Worm (Caenorhabditis elegans): Measurements from ENCODE around the gene oac-56.
"Not testable (repeated sequence)": the region's sequence is repeated elsewhere in the genome, so short reads cannot be mapped to it uniquely, and the experiment has no call there.

oac-56 gene

ce11 chrIV:14385140-14385539 is 34.6 kb upstream of the oac-56 start:
- TF ChIP-seq ref-1 (GFP tag; conservative IDR thresholded peaks at IDR 0.05), result no peak
- TF ChIP-seq med-1 (GFP tag; optimal IDR thresholded peaks at IDR 0.05; ENCODE audit: insufficient read depth), result no peak
- no peak for TF ChIP-seq flt-1 (GFP tag; IDR thresholded peaks at IDR 0.05)
- no peak for TF ChIP-seq ztf-29 (GFP tag; IDR thresholded peaks at IDR 0.05)
- TF ChIP-seq cog-1 (tag; optimal IDR thresholded peaks at IDR 0.05), result no peak

ce11 chrIV:14384194-14384593 is 33.6 kb upstream of the oac-56 start:
- no peak for TF ChIP-seq T22C8.4 (GFP tag; IDR thresholded peaks at IDR 0.05)

ce11 chrIV:14383474-14383873 is 32.9 kb upstream of the oac-56 start, which contains the start of gene paqr-3:
Gene paqr-3 (minus strand): TSS chrIV:14383683.
- TF ChIP-seq ztf-23 (GFP tag; IDR thresholded peaks at IDR 0.05), result no peak
- no peak for TF ChIP-seq ztf-29 (GFP tag; IDR thresholded peaks at IDR 0.05)
- TF ChIP-seq tab-1 (GFP tag; IDR thresholded peaks at IDR 0.05), result no peak
- no peak for TF ChIP-seq med-1 (GFP tag; optimal IDR thresholded peaks at IDR 0.05; ENCODE audit: insufficient read depth)
- TF ChIP-seq klf-2 (GFP tag; conservative IDR thresholded peaks at IDR 0.05), result no peak
- TF ChIP-seq T22C8.4 (GFP tag; IDR thresholded peaks at IDR 0.05), result no peak
- no peak for TF ChIP-seq cog-1 (tag; optimal IDR thresholded peaks at IDR 0.05)
- TF ChIP-seq ref-1 (GFP tag; conservative IDR thresholded peaks at IDR 0.05), result no peak

- TF ChIP-seq flt-1 (GFP tag; IDR thresholded peaks at IDR 0.05) (no peak), tab-1 (GFP tag; IDR thresholded peaks at IDR 0.05) (no peak), cog-1 (tag; optimal IDR thresholded peaks at IDR 0.05) (no peak), klf-2 (GFP tag; conservative IDR thresholded peaks at IDR 0.05) (no peak), med-1 (GFP tag; optimal IDR thresholded peaks at IDR 0.05; ENCODE audit: insufficient read depth) (no peak), ref-1 (GFP tag; conservative IDR thresholded peaks at IDR 0.05) (no peak), T22C8.4 (GFP tag; IDR thresholded peaks at IDR 0.05) (no peak), ztf-29 (GFP tag; IDR thresholded peaks at IDR 0.05) (no peak)
Measured at ce11 chrIV:14379191-14379590, 28.6 kb upstream of the oac-56 start.

ce11 chrIV:14377850-14378249 is 27.3 kb upstream of the oac-56 start:
- TF ChIP-seq ztf-29 (GFP tag; IDR thresholded peaks at IDR 0.05), result no peak
- TF ChIP-seq flt-1 (GFP tag; IDR thresholded peaks at IDR 0.05), result no peak
- TF ChIP-seq med-1 (GFP tag; optimal IDR thresholded peaks at IDR 0.05; ENCODE audit: insufficient read depth), result no peak
- no peak for TF ChIP-seq ref-1 (GFP tag; conservative IDR thresholded peaks at IDR 0.05)
- no peak for TF ChIP-seq tab-1 (GFP tag; IDR thresholded peaks at IDR 0.05)
- no peak for TF ChIP-seq cog-1 (tag; optimal IDR thresholded peaks at IDR 0.05)
- no peak for TF ChIP-seq T22C8.4 (GFP tag; IDR thresholded peaks at IDR 0.05)
- TF ChIP-seq ztf-23 (GFP tag; IDR thresholded peaks at IDR 0.05), result no peak
- TF ChIP-seq klf-2 (GFP tag; conservative IDR thresholded peaks at IDR 0.05), result no peak

- TF ChIP-seq med-1 (GFP tag; optimal IDR thresholded peaks at IDR 0.05; ENCODE audit: insufficient read depth) (no peak), flt-1 (GFP tag; IDR thresholded peaks at IDR 0.05) (no peak), T22C8.4 (GFP tag; IDR thresholded peaks at IDR 0.05) (no peak), ztf-23 (GFP tag; IDR thresholded peaks at IDR 0.05) (no peak), ztf-29 (GFP tag; IDR thresholded peaks at IDR 0.05) (no peak), klf-2 (GFP tag; conservative IDR thresholded peaks at IDR 0.05) (no peak), tab-1 (GFP tag; IDR thresholded peaks at IDR 0.05) (no peak), ref-1 (GFP tag; conservative IDR thresholded peaks at IDR 0.05) (no peak), cog-1 (tag; optimal IDR thresholded peaks at IDR 0.05) (no peak)
Measured at ce11 chrIV:14377267-14377814, 26.8 kb upstream of the oac-56 start.

ce11 chrIV:14373814-14374213 is 23.3 kb upstream of the oac-56 start, which contains the start of gene Y67A10A.7:
Gene Y67A10A.7 (plus strand): TSS chrIV:14374114.
- TF ChIP-seq cog-1 (tag; optimal IDR thresholded peaks at IDR 0.05); ztf-23 (GFP tag; IDR thresholded peaks at IDR 0.05); ref-1 (GFP tag; conservative IDR thresholded peaks at IDR 0.05): not testable (repeated sequence)

ce11 chrIV:14371639-14372038 is 21.1 kb upstream of the oac-56 start:
- TF ChIP-seq klf-2 (GFP tag; conservative IDR thresholded peaks at IDR 0.05) (0 out of 2 replicates have a peak, but pooled peaks have one; percentile 17), tab-1 (GFP tag; IDR thresholded peaks at IDR 0.05) (no peak), ref-1 (GFP tag; conservative IDR thresholded peaks at IDR 0.05) (no peak)

ce11 chrIV:14365837-14366378 is 15.4 kb upstream of the oac-56 start:
- no peak for TF ChIP-seq med-1 (GFP tag; optimal IDR thresholded peaks at IDR 0.05; ENCODE audit: insufficient read depth)
- no peak for TF ChIP-seq tab-1 (GFP tag; IDR thresholded peaks at IDR 0.05)
- no peak for TF ChIP-seq T22C8.4 (GFP tag; IDR thresholded peaks at IDR 0.05)
- no peak for TF ChIP-seq ztf-29 (GFP tag; IDR thresholded peaks at IDR 0.05)
- no peak for TF ChIP-seq ztf-23 (GFP tag; IDR thresholded peaks at IDR 0.05)
- no peak for TF ChIP-seq flt-1 (GFP tag; IDR thresholded peaks at IDR 0.05)
- TF ChIP-seq klf-2 (GFP tag; conservative IDR thresholded peaks at IDR 0.05), result no peak
- TF ChIP-seq cog-1 (tag; optimal IDR thresholded peaks at IDR 0.05), result no peak
- no peak for TF ChIP-seq ref-1 (GFP tag; conservative IDR thresholded peaks at IDR 0.05)

- no peak for TF ChIP-seq klf-2 (GFP tag; conservative IDR thresholded peaks at IDR 0.05)
- no peak for TF ChIP-seq ztf-29 (GFP tag; IDR thresholded peaks at IDR 0.05)
- TF ChIP-seq cog-1 (tag; optimal IDR thresholded peaks at IDR 0.05), result no peak
- TF ChIP-seq tab-1 (GFP tag; IDR thresholded peaks at IDR 0.05), result no peak
- TF ChIP-seq T22C8.4 (GFP tag; IDR thresholded peaks at IDR 0.05), result no peak
- TF ChIP-seq ztf-23 (GFP tag; IDR thresholded peaks at IDR 0.05), result no peak
- TF ChIP-seq med-1 (GFP tag; optimal IDR thresholded peaks at IDR 0.05; ENCODE audit: insufficient read depth), result no peak
- TF ChIP-seq flt-1 (GFP tag; IDR thresholded peaks at IDR 0.05), result no peak
- TF ChIP-seq ref-1 (GFP tag; conservative IDR thresholded peaks at IDR 0.05), result no peak
Measured at ce11 chrIV:14361189-14361588, 10.6 kb upstream of the oac-56 start, which contains the start of gene ssu-2. Gene ssu-2 (plus strand): TSS chrIV:14361247.
